Worm (Caenorhabditis elegans) whole organism, L1 larva: ENCODE data around the gene csc-1.

Source experiments
- aly-2 ChIP-seq: fragments of 150-350 bp; optimal IDR thresholded peaks from 2 replicates; lab custom pipeline; 2014; ENCODE audit warnings: missing biosample characterization, missing genetic modification characterization
- ceh-8 ChIP-seq: fragments of 200-800 bp; sonication (Bioruptor generic); optimal IDR thresholded peaks from 2 replicates; lab custom pipeline; 2018; ENCODE audit warnings: mild to moderate bottlenecking, missing genetic modification characterization, moderate library complexity, missing compliant biosample characterization
- lin-15B ChIP-seq: fragments of 150-350 bp; sonication (generic microtip); optimal IDR thresholded peaks from 3 replicates; lab custom pipeline; 2014; ENCODE audit warnings: missing biosample characterization, missing genetic modification characterization
- lir-3 ChIP-seq: sonication (generic microtip); optimal IDR thresholded peaks from 2 replicates; lab custom pipeline; 2016; ENCODE audit warnings: mild to moderate bottlenecking, missing genetic modification characterization, moderate library complexity, missing compliant biosample characterization; ENCODE audit not compliant: poor library complexity
- nhr-77 ChIP-seq: fragments of 150-350 bp; optimal IDR thresholded peaks from 2 replicates; lab custom pipeline; 2014; ENCODE audit warnings: missing biosample characterization, missing genetic modification characterization
- unc-62 ChIP-seq: fragments of 150-350 bp; optimal IDR thresholded peaks from 2 replicates; lab custom pipeline; 2014; ENCODE audit warnings: missing biosample characterization, missing genetic modification reagents, missing genetic modification characterization

ce11 chrII:13574395-13574794 is 22.4 kb upstream of the csc-1 start:
- no peak for TF ChIP-seq lir-3 (tag; lab: Kevin White, UChicago)
- no peak for TF ChIP-seq aly-2 (tag; lab: Kevin White, UChicago)
- TF ChIP-seq nhr-77 (tag; lab: Kevin White, UChicago), result no peak
- no peak for TF ChIP-seq ceh-8
- TF ChIP-seq lin-15B, result no peak
- no peak for TF ChIP-seq unc-62
